Worm (Caenorhabditis elegans) whole organism, late embryonic: ENCODE data around the gene lipl-6.

Experiments used
- C08G9.2 ChIP-seq: sonication (generic microtip); optimal IDR thresholded peaks from 2 replicates; lab custom pipeline; 2016; ENCODE audit warnings: mild to moderate bottlenecking, missing genetic modification characterization, moderate library complexity, missing compliant biosample characterization
- C38D4.7 ChIP-seq: fragments of 200-800 bp; sonication (Bioruptor generic); optimal IDR thresholded peaks from 2 replicates; lab custom pipeline; 2018; ENCODE audit warnings: mild to moderate bottlenecking, missing genetic modification characterization, moderate library complexity, missing compliant biosample characterization
- gmeb-2 ChIP-seq: sonication (generic microtip); optimal IDR thresholded peaks from 2 replicates; lab custom pipeline; 2016; ENCODE audit warnings: missing genetic modification characterization, inconsistent platforms, missing compliant biosample characterization
- hlh-30 ChIP-seq: sonication (generic microtip); optimal IDR thresholded peaks from 2 replicates; lab custom pipeline; 2017; ENCODE audit warnings: antibody characterized with exemption, missing genetic modification characterization, missing compliant biosample characterization; ENCODE audit not compliant: insufficient read depth
- lim-6 ChIP-seq: sonication (generic microtip); optimal IDR thresholded peaks from 2 replicates; lab custom pipeline; 2016; ENCODE audit warnings: missing genetic modification characterization, missing compliant biosample characterization
- pha-4 ChIP-seq: fragments of 150-350 bp; optimal IDR thresholded peaks from 2 replicates; lab custom pipeline; 2018; ENCODE audit warnings: missing biosample characterization, missing genetic modification reagents, missing genetic modification characterization
- rnt-1 ChIP-seq: sonication (generic microtip); optimal IDR thresholded peaks from 2 replicates; lab custom pipeline; 2016; ENCODE audit warnings: missing genetic modification characterization, missing compliant biosample characterization
- ttx-3 ChIP-seq: sonication (generic microtip); optimal IDR thresholded peaks from 2 replicates; lab custom pipeline; 2016; ENCODE audit warnings: missing genetic modification reagents, missing genetic modification characterization, missing compliant biosample characterization
- unc-3 ChIP-seq, 2 experiments: fragments of 200-800 bp in 1 of 2; sonication (Bioruptor generic) in 1 of 2; sonication (generic microtip) in 1 of 2; conservative IDR thresholded peaks in 1 of 2; optimal IDR thresholded peaks in 1 of 2; 2 replicates each; pipeline versions ENCODE4 v1.3.6 to Lab custom; 2016 to 2022; ENCODE audit warnings: missing compliant biosample characterization in 2 of 2, missing genetic modification characterization in 2 of 2, missing genetic modification reagents in 1 of 2

- TF ChIP-seq pha-4 (tag; lab: Kevin White, UChicago), result no peak
- no peak for TF ChIP-seq gmeb-2 (tag; lab: Kevin White, UChicago)
- TF ChIP-seq rnt-1 (tag; lab: Kevin White, UChicago), result no peak
- no peak for TF ChIP-seq C38D4.7
- TF ChIP-seq hlh-30 (tag; lab: Kevin White, UChicago), result no peak
- TF ChIP-seq ttx-3 (tag; lab: Kevin White, UChicago), result no peak
- TF ChIP-seq lim-6, result no peak
- no peak for TF ChIP-seq unc-3 (GFP tag; conservative IDR thresholded peaks at IDR 0.05; lab: Robert Waterston, UW)
- no peak for TF ChIP-seq unc-3 (tag; optimal IDR thresholded peaks at IDR 0.05; lab: Kevin White, UChicago)
- no peak for TF ChIP-seq C08G9.2
These were observed 39.3 kb downstream of the lipl-6 start, which contains the start of gene K11C4.2 for ce11 chrV:6894778-6895177.
